Fruit fly (Drosophila melanogaster): Measurements from ENCODE around the gene Sry-alpha.

DNA sequence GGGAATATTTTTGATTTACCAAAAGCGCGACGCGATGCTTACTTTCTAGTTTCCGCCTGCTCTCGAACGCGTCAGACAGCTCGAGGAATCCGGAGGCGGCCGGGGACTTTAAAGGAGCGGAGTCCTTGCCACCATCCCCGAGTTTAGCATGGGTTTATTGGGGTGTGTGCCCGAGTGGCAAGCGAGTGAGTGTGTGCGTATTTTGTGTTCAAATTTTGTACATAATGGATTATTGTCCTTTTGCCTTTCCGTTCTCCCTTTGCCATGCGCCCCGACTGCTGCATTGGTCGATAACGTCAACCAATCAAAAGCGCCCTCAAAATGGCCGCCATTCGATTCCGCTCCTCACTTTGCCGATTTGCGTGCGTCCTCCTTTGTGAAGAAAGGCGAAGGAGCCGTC is 9.5 kb upstream of the Sry-alpha start:
- TF ChIP-seq CG12768 (GFP tag; optimal IDR thresholded peaks at IDR 0.05) (no peak), toe (GFP tag; optimal IDR thresholded peaks at IDR 0.05) (no peak), pad (GFP tag; optimal IDR thresholded peaks at IDR 0.05) (no peak), CG33017 (tag; optimal IDR thresholded peaks at IDR 0.05) (no peak), tj (GFP tag; optimal IDR thresholded peaks at IDR 0.05) (no peak), Clk (GFP tag; optimal IDR thresholded peaks at IDR 0.05) (no peak), CG5204 (GFP tag; optimal IDR thresholded peaks at IDR 0.05) (no peak), CG1620 (GFP tag; optimal IDR thresholded peaks at IDR 0.05) (no peak), CG11617 (GFP tag; optimal IDR thresholded peaks at IDR 0.05) (no peak), Crg-1 (GFP tag; optimal IDR thresholded peaks at IDR 0.05) (no peak), kay (GFP tag; ENCODE audit: borderline replicate concordance) (no peak), cnc (optimal IDR thresholded peaks at IDR 0.05) (no peak), cic (GFP tag; optimal IDR thresholded peaks at IDR 0.05) (no peak)

Measured in whole organism, adult.